Fruit fly (Drosophila melanogaster): ENCODE measurements around the gene hzg.
A peak's percentile ranks its signal among the peaks of the same experiment; 100 is the strongest.

hzg gene

dm6 chr3L:15999358-16000005, 5.1 kb downstream of the hzg start (continued):
- peak; percentile 58 for TF ChIP-seq ftz-f1 (GFP tag; optimal IDR thresholded peaks at IDR 0.05)
- TF ChIP-seq bab2 (GFP tag; optimal IDR thresholded peaks at IDR 0.05): peak; percentile 50
- peak; percentile 46 for TF ChIP-seq CG10147 (GFP tag; optimal IDR thresholded peaks at IDR 0.05)
- TF ChIP-seq CG4360 (GFP tag; IDR thresholded peaks at IDR 0.05): 0 out of 2 replicates have a peak, but pooled peaks have one; percentile 19
- no peak for TF ChIP-seq CG6854 (GFP tag; optimal IDR thresholded peaks at IDR 0.05)
- TF ChIP-seq CG4820 (GFP tag; optimal IDR thresholded peaks at IDR 0.05): no peak
- TF ChIP-seq CG33557 (GFP tag; optimal IDR thresholded peaks at IDR 0.05): no peak
- peak; percentile 31 for TF ChIP-seq ATbp (GFP tag; optimal IDR thresholded peaks at IDR 0.05)
- TF ChIP-seq MBD-R2 (GFP tag; IDR thresholded peaks at IDR 0.05): no peak; the same call in 1 of the 2 replicates
- TF ChIP-seq CG2199 (GFP tag; IDR thresholded peaks at IDR 0.05): 0 out of 3 replicates have a peak, but pooled peaks have one; percentile 24
- no peak for TF ChIP-seq slou (GFP tag; optimal IDR thresholded peaks at IDR 0.05)
- TF ChIP-seq dmrt11E (tag; optimal IDR thresholded peaks at IDR 0.05): peak; percentile 30
- TF ChIP-seq esg (GFP tag; conservative IDR thresholded peaks at IDR 0.05): 0 out of 2 replicates have a peak, but pooled peaks have one; percentile 13
- TF ChIP-seq Atf3 (GFP tag; optimal IDR thresholded peaks at IDR 0.05): peak; percentile 14
- peak; percentile 45 for TF ChIP-seq CG32772 (GFP tag; IDR thresholded peaks at IDR 0.05)
- no peak for TF ChIP-seq Optix (GFP tag; IDR thresholded peaks at IDR 0.05)
- TF ChIP-seq Dad (GFP tag; optimal IDR thresholded peaks at IDR 0.05): no peak
- peak; percentile 68 for TF ChIP-seq CG13296 (GFP tag; optimal IDR thresholded peaks at IDR 0.05)
- TF ChIP-seq exex (tag; optimal IDR thresholded peaks at IDR 0.05): peak; percentile 97
- TF ChIP-seq CG1233 (GFP tag; optimal IDR thresholded peaks at IDR 0.05): peak; percentile 53
- TF ChIP-seq ewg (GFP tag; optimal IDR thresholded peaks at IDR 0.05): no peak
- TF ChIP-seq CG11696 (GFP tag; IDR thresholded peaks at IDR 0.05): peak; percentile 57
- TF ChIP-seq CG6689 (GFP tag; IDR thresholded peaks at IDR 0.05): 0 out of 2 replicates have a peak, but pooled peaks have one; percentile 10
- peak; percentile 3 for TF ChIP-seq CG7928 (GFP tag; optimal IDR thresholded peaks at IDR 0.05)
- TF ChIP-seq CG8290 (GFP tag; optimal IDR thresholded peaks at IDR 0.05): no peak
- TF ChIP-seq CG8290 (tag; optimal IDR thresholded peaks at IDR 0.05): peak in 1 of 2 experiments; percentile 41
- TF ChIP-seq wek (GFP tag; optimal IDR thresholded peaks at IDR 0.05): no peak
- peak; percentile 3 for TF ChIP-seq mam (GFP tag; optimal IDR thresholded peaks at IDR 0.05)
- TF ChIP-seq H2.0 (GFP tag; IDR thresholded peaks at IDR 0.05): 0 out of 2 replicates have a peak, but pooled peaks have one; percentile 10
- no peak for TF ChIP-seq emc (GFP tag; optimal IDR thresholded peaks at IDR 0.05)
- TF ChIP-seq CG11398 (GFP tag; optimal IDR thresholded peaks at IDR 0.05): no peak
- TF ChIP-seq ssp (GFP tag; IDR thresholded peaks at IDR 0.05): no peak
- no peak for TF ChIP-seq CG12744 (GFP tag; optimal IDR thresholded peaks at IDR 0.05)
- no peak for TF ChIP-seq h (optimal IDR thresholded peaks at IDR 0.05)
- peak; percentile 14 for TF ChIP-seq CG12071 (GFP tag; optimal IDR thresholded peaks at IDR 0.05)
- peak; percentile 56 for TF ChIP-seq Vsx1 (GFP tag; optimal IDR thresholded peaks at IDR 0.05)
- no peak for TF ChIP-seq CrebB (tag; optimal IDR thresholded peaks at IDR 0.05)
- TF ChIP-seq ranshi (GFP tag; IDR thresholded peaks at IDR 0.05): peak; percentile 56; the same call in 1 of the 2 replicates
- peak; percentile 64 for TF ChIP-seq caup (GFP tag; optimal IDR thresholded peaks at IDR 0.05; ENCODE audit: severe bottlenecking)
- peak; percentile 30 for TF ChIP-seq phol (tag; optimal IDR thresholded peaks at IDR 0.05)
- no peak for TF ChIP-seq Ets65A (GFP tag)
- TF ChIP-seq nau (GFP tag; optimal IDR thresholded peaks at IDR 0.05): peak; percentile 22
- TF ChIP-seq Adf1 (GFP tag; IDR thresholded peaks at IDR 0.05): peak; percentile 36; the same call in 1 of the 2 replicates
- TF ChIP-seq cas (GFP tag; IDR thresholded peaks at IDR 0.05): no peak
- no peak for TF ChIP-seq CG1792 (GFP tag; optimal IDR thresholded peaks at IDR 0.05)
- TF ChIP-seq hkb (optimal IDR thresholded peaks at IDR 0.05): no peak
- peak; percentile 49 for TF ChIP-seq hkb (GFP tag; IDR thresholded peaks at IDR 0.05)
- TF ChIP-seq CG6765 (GFP tag; optimal IDR thresholded peaks at IDR 0.05): peak; percentile 50
- peak in 1 of 2 experiments; percentile 41 for TF ChIP-seq Hr78 (GFP tag; optimal IDR thresholded peaks at IDR 0.05)
- TF ChIP-seq CG32532 (GFP tag; IDR thresholded peaks at IDR 0.05): peak; percentile 64; the same call in 1 of the 2 replicates
